Worm (Caenorhabditis elegans) whole organism, L2 larva: Measurements from ENCODE around the gene T04G9.4.

Source experiments
- F13H6.1 ChIP-seq: sonication (generic microtip); optimal IDR thresholded peaks from 2 replicates; lab custom pipeline; 2016; ENCODE audit warnings: missing genetic modification characterization, missing compliant biosample characterization
- R02D3.7 ChIP-seq: fragments of 150-350 bp; optimal IDR thresholded peaks from 2 replicates; lab custom pipeline; 2014; ENCODE audit warnings: missing biosample characterization, missing genetic modification characterization
- ama-1 ChIP-seq: fragments of 150-350 bp; optimal IDR thresholded peaks from 2 replicates; lab custom pipeline; 2018; ENCODE audit warnings: inconsistent platforms
- blmp-1 ChIP-seq: sonication (generic microtip); optimal IDR thresholded peaks from 2 replicates; lab custom pipeline; 2017; ENCODE audit warnings: missing genetic modification characterization, mild to moderate bottlenecking, missing compliant biosample characterization, antibody characterized with exemption, moderate library complexity; ENCODE audit not compliant: insufficient read depth
- dmd-4 ChIP-seq: sonication (generic microtip); optimal IDR thresholded peaks from 2 replicates; lab custom pipeline; 2017; ENCODE audit warnings: missing biosample characterization, missing genetic modification characterization
- egl-27 ChIP-seq: sonication (generic microtip); optimal IDR thresholded peaks from 3 replicates; lab custom pipeline; 2017; ENCODE audit warnings: missing biosample characterization, missing genetic modification reagents, missing genetic modification characterization
- elt-3 ChIP-seq: sonication (generic microtip); optimal IDR thresholded peaks from 2 replicates; lab custom pipeline; 2017; ENCODE audit warnings: missing biosample characterization, missing genetic modification characterization
- lin-11 ChIP-seq: fragments of 150-350 bp; sonication (generic microtip); optimal IDR thresholded peaks from 2 replicates; lab custom pipeline; 2014; ENCODE audit warnings: missing biosample characterization, missing genetic modification characterization, inconsistent platforms, mixed read lengths
- nhr-6 ChIP-seq: fragments of 150-350 bp; optimal IDR thresholded peaks from 2 replicates; lab custom pipeline; 2014; ENCODE audit warnings: missing biosample characterization, missing genetic modification characterization
- snpc-4 ChIP-seq: fragments of 150-350 bp; optimal IDR thresholded peaks from 2 replicates; lab custom pipeline; 2014; ENCODE audit warnings: missing biosample characterization, missing genetic modification characterization
- unc-62 ChIP-seq: fragments of 150-350 bp; optimal IDR thresholded peaks from 2 replicates; lab custom pipeline; 2014; ENCODE audit warnings: missing biosample characterization, missing genetic modification reagents, missing genetic modification characterization

- TF ChIP-seq ama-1 (no peak), lin-11 (tag; lab: Kevin White, UChicago) (no peak), elt-3 (tag; lab: Kevin White, UChicago) (no peak), egl-27 (tag; lab: Kevin White, UChicago) (no peak), snpc-4 (no peak), nhr-6 (tag; lab: Kevin White, UChicago) (no peak), blmp-1 (tag; lab: Kevin White, UChicago) (no peak), unc-62 (GFP tag; lab: Kevin White, UChicago) (no peak), F13H6.1 (tag; lab: Kevin White, UChicago) (no peak), R02D3.7 (tag; lab: Kevin White, UChicago) (no peak), dmd-4 (tag; lab: Kevin White, UChicago) (no peak)
Measured at ce11 chrX:789848-790247, 17.6 kb downstream of the T04G9.4 start.
